Fruit fly (Drosophila melanogaster) S2 (cell line): ENCODE measurements around the gene AMPKalpha.

Experiments
- CG8478 ChIP-seq: fragments of >200 bp; optimal IDR thresholded peaks from 2 replicates; lab custom pipeline; 2018
- CTCF ChIP-seq, 2 experiments: fragments of >200 bp; optimal IDR thresholded peaks; 2 replicates each; lab custom pipeline; 2018

AMPKalpha gene

dm6 chrX:1375265-1375958 is at the start of gene AMPKalpha:
AMPKalpha (plus strand) TSS chrX:1375536.
- no peak for TF ChIP-seq CTCF (optimal IDR thresholded peaks at IDR 0.05; lab: Kevin White, UChicago)
- no peak for TF ChIP-seq CG8478 (lab: Kevin White, UChicago)

dm6 chrX:1337998-1338397 is 37.3 kb upstream of the AMPKalpha start:
- no peak for TF ChIP-seq CG8478 (lab: Kevin White, UChicago)
- TF ChIP-seq CTCF (optimal IDR thresholded peaks at IDR 0.05; lab: Kevin White, UChicago) = no peak

dm6 chrX:1341528-1341927 is 33.8 kb upstream of the AMPKalpha start, which contains the start of gene CG11409:
CG11409 (minus strand) TSS chrX:1341587.
- TF ChIP-seq CG8478 (lab: Kevin White, UChicago) = no peak
- no peak for TF ChIP-seq CTCF (optimal IDR thresholded peaks at IDR 0.05; lab: Kevin White, UChicago)

- no peak for TF ChIP-seq CG8478 (lab: Kevin White, UChicago)
- no peak for TF ChIP-seq CTCF (optimal IDR thresholded peaks at IDR 0.05; lab: Kevin White, UChicago)
Measured at dm6 chrX:1341944-1342392, 33.4 kb upstream of the AMPKalpha start, which contains the start of gene Naa30A. Naa30A (plus strand) TSS chrX:1342106.

dm6 chrX:1346256-1346655 is 29.1 kb upstream of the AMPKalpha start, which contains the start of gene Tsp2A:
Tsp2A (plus strand) TSS chrX:1346553.
- TF ChIP-seq CTCF (optimal IDR thresholded peaks at IDR 0.05; lab: Kevin White, UChicago) = no peak
- no peak for TF ChIP-seq CG8478 (lab: Kevin White, UChicago)

- TF ChIP-seq CG8478 (lab: Kevin White, UChicago) (no peak), CTCF (optimal IDR thresholded peaks at IDR 0.05; lab: Kevin White, UChicago) (no peak)
Measured at dm6 chrX:1346833-1347232, 28.5 kb upstream of the AMPKalpha start.

- TF ChIP-seq CTCF (optimal IDR thresholded peaks at IDR 0.05; lab: Kevin White, UChicago) (peak; percentile 0 to 20), CG8478 (lab: Kevin White, UChicago) (no peak)
Measured at dm6 chrX:1349255-1349654, 26.1 kb upstream of the AMPKalpha start, which contains the start of gene MTPAP. MTPAP (minus strand) TSS chrX:1349357.

- TF ChIP-seq CTCF (optimal IDR thresholded peaks at IDR 0.05; lab: Kevin White, UChicago) = no peak
Measured at dm6 chrX:1353322-1354212, 21.8 kb upstream of the AMPKalpha start, which contains the start of the genes CG12773 and CG11417. CG12773 (minus strand) TSS chrX:1353981. CG11417 (plus strand) TSS chrX:1354014.

- TF ChIP-seq CG8478 (lab: Kevin White, UChicago) = no peak
- TF ChIP-seq CTCF (optimal IDR thresholded peaks at IDR 0.05; lab: Kevin White, UChicago) = peak in 1 of 2 experiments; percentile 31
Measured at dm6 chrX:1357501-1357900, 17.8 kb upstream of the AMPKalpha start, which contains the start of gene png. png (minus strand) TSS chrX:1357601.

- TF ChIP-seq CTCF (optimal IDR thresholded peaks at IDR 0.05; lab: Kevin White, UChicago) (no peak), CG8478 (lab: Kevin White, UChicago) (no peak)
Measured at dm6 chrX:1368949-1369348, 6.4 kb upstream of the AMPKalpha start, which contains the start of gene CG14770. CG14770 (plus strand) TSS chrX:1369249.

- TF ChIP-seq CG8478 (lab: Kevin White, UChicago) (no peak), CTCF (optimal IDR thresholded peaks at IDR 0.05; lab: Kevin White, UChicago) (peak in 1 of 2 experiments; percentile 20)
Measured at dm6 chrX:1370104-1370802, 5.1 kb upstream of the AMPKalpha start, which contains the start of gene ssx. ssx (plus strand) TSS chrX:1370580.

- TF ChIP-seq CG8478 (lab: Kevin White, UChicago) = no peak
- no peak for TF ChIP-seq CTCF (optimal IDR thresholded peaks at IDR 0.05; lab: Kevin White, UChicago)
Measured at dm6 chrX:1372667-1373066, 2.7 kb upstream of the AMPKalpha start.

- TF ChIP-seq CG8478 (lab: Kevin White, UChicago) = no peak
- no peak for TF ChIP-seq CTCF (optimal IDR thresholded peaks at IDR 0.05; lab: Kevin White, UChicago)
Measured at dm6 chrX:1379692-1380349, 4.5 kb downstream of the AMPKalpha start.
